Fruit fly (Drosophila melanogaster): ENCODE measurements around the gene Fum3.
A peak's percentile ranks its signal among the peaks of the same experiment; 100 is the strongest.

Fum3 gene

DNA sequence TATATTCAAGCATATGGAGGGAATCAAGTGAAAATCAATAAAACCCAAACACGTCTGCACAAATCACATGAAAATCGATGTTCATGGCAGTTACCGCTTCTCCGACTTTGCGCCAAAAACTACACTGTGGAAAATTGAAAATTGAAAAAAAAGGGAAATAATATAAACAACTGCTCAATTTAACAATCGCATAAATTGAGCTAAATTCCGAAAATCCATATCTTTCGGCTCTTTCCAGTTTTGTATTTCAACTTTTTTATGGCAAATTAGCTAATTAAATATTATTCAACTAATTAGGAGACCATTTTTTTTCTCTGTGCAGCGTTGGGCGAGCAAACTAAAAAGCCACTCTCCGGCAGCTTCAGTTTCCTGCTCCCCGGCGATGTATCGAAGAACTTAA, 18.8 kb upstream of the Fum3 start (continued):
- TF ChIP-seq CoRest (tag; optimal IDR thresholded peaks at IDR 0.05) (peak; percentile 34), chif (GFP tag; optimal IDR thresholded peaks at IDR 0.05) (no peak), aop (GFP tag; IDR thresholded peaks at IDR 0.05) (no peak), CG6254 (GFP tag; optimal IDR thresholded peaks at IDR 0.05) (peak; percentile 17), pfk (GFP tag; optimal IDR thresholded peaks at IDR 0.05) (no peak), CG17328 (GFP tag; IDR thresholded peaks at IDR 0.05) (0 out of 2 replicates have a peak, but pooled peaks have one; percentile 9), Fer1 (GFP tag; optimal IDR thresholded peaks at IDR 0.05) (peak; percentile 56), ci (GFP tag; IDR thresholded peaks at IDR 0.05) (peak; percentile 68; the same call in 1 of the 3 replicates), otp (GFP tag; IDR thresholded peaks at IDR 0.05) (no peak), CkIIα-i1 (GFP tag; IDR thresholded peaks at IDR 0.05) (no peak), sob (GFP tag; IDR thresholded peaks at IDR 0.05) (no peak), CG2712 (tag; optimal IDR thresholded peaks at IDR 0.05) (peak; percentile 27), Antp (GFP tag; optimal IDR thresholded peaks at IDR 0.05) (peak; percentile 7), CG31388 (GFP tag; optimal IDR thresholded peaks at IDR 0.05) (no peak), en (GFP tag; optimal IDR thresholded peaks at IDR 0.05) (no peak), sr (GFP tag; IDR thresholded peaks at IDR 0.05) (no peak), CG17829 (tag; optimal IDR thresholded peaks at IDR 0.05) (peak; percentile 33), insv (GFP tag; optimal IDR thresholded peaks at IDR 0.05) (no peak), CG11560 (tag; IDR thresholded peaks at IDR 0.05) (no peak), zen (tag; optimal IDR thresholded peaks at IDR 0.05) (no peak), CG17361 (GFP tag; IDR thresholded peaks at IDR 0.05) (peak; percentile 35; the same call in 2 of the 3 replicates), dati (GFP tag; IDR thresholded peaks at IDR 0.05) (no peak), CG8924 (tag; optimal IDR thresholded peaks at IDR 0.05) (no peak), CG15514 (GFP tag; optimal IDR thresholded peaks at IDR 0.05) (no peak), CG2202 (tag; optimal IDR thresholded peaks at IDR 0.05) (no peak), fd96Cb (tag; optimal IDR thresholded peaks at IDR 0.05) (peak; percentile 52), dysf (GFP tag; IDR thresholded peaks at IDR 0.05) (peak; percentile 27; the same call in 1 of the 3 replicates), BEAF-32 (GFP tag; optimal IDR thresholded peaks at IDR 0.05) (no peak), CG10147 (GFP tag; optimal IDR thresholded peaks at IDR 0.05) (peak; percentile 16), row (GFP tag; IDR thresholded peaks at IDR 0.05) (peak; percentile 53), fd3F (GFP tag; optimal IDR thresholded peaks at IDR 0.05) (no peak), CG6813 (GFP tag; optimal IDR thresholded peaks at IDR 0.05) (peak; percentile 20), CG3281 (GFP tag; optimal IDR thresholded peaks at IDR 0.05) (peak; percentile 45), CG17385 (GFP tag; optimal IDR thresholded peaks at IDR 0.05) (peak; percentile 22), lbe (GFP tag; optimal IDR thresholded peaks at IDR 0.05) (no peak), CG18262 (tag; optimal IDR thresholded peaks at IDR 0.05) (peak; percentile 27), toy (GFP tag; IDR thresholded peaks at IDR 0.05) (no peak), sna (GFP tag; IDR thresholded peaks at IDR 0.05; ENCODE audit: partially characterized antibody) (no peak), Dp (GFP tag; optimal IDR thresholded peaks at IDR 0.05) (no peak), Six4 (GFP tag; optimal IDR thresholded peaks at IDR 0.05) (no peak), Hmx (GFP tag; optimal IDR thresholded peaks at IDR 0.05) (no peak), CG32767 (GFP tag; IDR thresholded peaks at IDR 0.05) (no peak), Gsc (GFP tag; IDR thresholded peaks at IDR 0.05) (no peak), CG31224 (GFP tag; IDR thresholded peaks at IDR 0.05) (no peak), CG30403 (GFP tag; optimal IDR thresholded peaks at IDR 0.05) (peak; percentile 33), sens (GFP tag) (peak; percentile 73), ems (GFP tag; optimal IDR thresholded peaks at IDR 0.05) (no peak), zf30C (GFP tag; optimal IDR thresholded peaks at IDR 0.05) (no peak), CG4820 (GFP tag; optimal IDR thresholded peaks at IDR 0.05) (peak; percentile 42), wor (GFP tag; IDR thresholded peaks at IDR 0.05) (peak; percentile 11; the same call in 1 of the 2 replicates), Oli (tag; optimal IDR thresholded peaks at IDR 0.05) (peak; percentile 19), CG11398 (GFP tag; optimal IDR thresholded peaks at IDR 0.05) (no peak)

All from whole organism, embryonic.